Fruit fly (Drosophila melanogaster) whole organism, prepupa: ENCODE results near the gene CG43350.
A peak's percentile ranks its signal among the peaks of the same experiment; 100 is the strongest.

Source experiments
- Blimp-1 ChIP-seq: fragments of 200-800 bp; sonication (Bioruptor generic); optimal IDR thresholded peaks from 3 replicates; lab custom pipeline; 2017; ENCODE audit warnings: missing biosample characterization, missing genetic modification characterization, mild to moderate bottlenecking, moderate library complexity, missing genetic modification reagents
- CG10631 ChIP-seq: fragments of 200-800 bp; sonication (Bioruptor generic); optimal IDR thresholded peaks from 2 replicates; lab custom pipeline; 2016; ENCODE audit warnings: missing biosample characterization, missing genetic modification characterization
- CG10669 ChIP-seq: fragments of 200-800 bp; sonication (Bioruptor generic); optimal IDR thresholded peaks from 3 replicates; lab custom pipeline; 2018; ENCODE audit warnings: missing biosample characterization, mild to moderate bottlenecking, missing genetic modification characterization, moderate library complexity
- CG11294 ChIP-seq: fragments of 200-800 bp; sonication (Bioruptor generic); IDR thresholded peaks from 2 replicates; pipeline ENCODE4 v1.3.6; 2022; ENCODE audit warnings: missing biosample characterization, missing genetic modification characterization
- CG11762 ChIP-seq: fragments of 200-800 bp; sonication (Bioruptor generic); optimal IDR thresholded peaks from 3 replicates; lab custom pipeline; 2016; ENCODE audit warnings: missing biosample characterization, missing genetic modification characterization; ENCODE audit not compliant: insufficient read depth
- CG11902 ChIP-seq: fragments of 200-800 bp; sonication (Bioruptor generic); optimal IDR thresholded peaks from 3 replicates; lab custom pipeline; 2016; ENCODE audit warnings: missing biosample characterization, missing genetic modification characterization
- CG15336 ChIP-seq: fragments of 200-800 bp; sonication (Bioruptor generic); IDR thresholded peaks from 2 replicates; pipeline ENCODE4 v1.3.6; 2022; ENCODE audit warnings: missing biosample characterization, missing genetic modification characterization
- CG1621 ChIP-seq: fragments of 200-800 bp; sonication (Bioruptor generic); optimal IDR thresholded peaks from 3 replicates; lab custom pipeline; 2018; ENCODE audit warnings: missing biosample characterization, mild to moderate bottlenecking, missing genetic modification characterization
- CG3032 ChIP-seq: fragments of 200-800 bp; optimal IDR thresholded peaks from 2 replicates; lab custom pipeline; 2019; ENCODE audit warnings: missing biosample characterization, mild to moderate bottlenecking, missing genetic modification characterization, moderate library complexity
- CG32006 ChIP-seq: fragments of 200-800 bp; sonication (Bioruptor generic); optimal IDR thresholded peaks from 3 replicates; lab custom pipeline; 2017; ENCODE audit warnings: missing biosample characterization, mild to moderate bottlenecking, missing genetic modification characterization
- CG34406 ChIP-seq: fragments of 200-800 bp; sonication (Bioruptor generic); optimal IDR thresholded peaks from 3 replicates; lab custom pipeline; 2016; ENCODE audit warnings: missing biosample characterization, missing genetic modification characterization
- CG3919 ChIP-seq: fragments of 200-800 bp; sonication (Bioruptor generic); optimal IDR thresholded peaks from 3 replicates; lab custom pipeline; 2016; ENCODE audit warnings: missing biosample characterization, missing genetic modification characterization
- CG4318 ChIP-seq: fragments of 200-800 bp; sonication (Bioruptor generic); optimal IDR thresholded peaks from 3 replicates; lab custom pipeline; 2017; ENCODE audit warnings: missing biosample characterization, mild to moderate bottlenecking, missing genetic modification characterization
- CG6276 ChIP-seq: fragments of 200-800 bp; sonication (Bioruptor generic); optimal IDR thresholded peaks from 2 replicates; lab custom pipeline; 2017; ENCODE audit warnings: missing biosample characterization, mild to moderate bottlenecking, missing genetic modification characterization
- CG6792 ChIP-seq: fragments of 200-800 bp; sonication (Bioruptor generic); optimal IDR thresholded peaks from 3 replicates; lab custom pipeline; 2016; ENCODE audit warnings: missing biosample characterization, missing genetic modification characterization
- CG6808 ChIP-seq: fragments of 200-800 bp; sonication (Bioruptor generic); optimal IDR thresholded peaks from 3 replicates; lab custom pipeline; 2017; ENCODE audit warnings: missing biosample characterization, missing genetic modification characterization, mild to moderate bottlenecking, moderate library complexity, missing genetic modification reagents
- CG6854 ChIP-seq: fragments of 200-800 bp; sonication (Bioruptor generic); optimal IDR thresholded peaks from 2 replicates; lab custom pipeline; 2017; ENCODE audit warnings: missing biosample characterization, mild to moderate bottlenecking, missing genetic modification characterization
- CG7368 ChIP-seq: fragments of 200-800 bp; sonication (Bioruptor generic); optimal IDR thresholded peaks from 3 replicates; lab custom pipeline; 2016; ENCODE audit warnings: missing biosample characterization, missing genetic modification characterization
- CG8119 ChIP-seq: fragments of 200-800 bp; sonication (Bioruptor generic); IDR thresholded peaks from 3 replicates; pipeline ENCODE4 v1.3.6; 2022; ENCODE audit warnings: missing biosample characterization, missing genetic modification characterization
- CG8319 ChIP-seq: fragments of 200-800 bp; sonication (Bioruptor generic); optimal IDR thresholded peaks from 3 replicates; lab custom pipeline; 2016; ENCODE audit warnings: missing biosample characterization, missing genetic modification characterization
- CG8632 ChIP-seq: fragments of 200-800 bp; sonication (Bioruptor generic); optimal IDR thresholded peaks from 3 replicates; lab custom pipeline; 2016; ENCODE audit warnings: missing biosample characterization, missing genetic modification characterization
- CG9139 ChIP-seq: fragments of 200-800 bp; sonication (Bioruptor generic); optimal IDR thresholded peaks from 3 replicates; lab custom pipeline; 2017; ENCODE audit warnings: missing biosample characterization, mild to moderate bottlenecking, missing genetic modification characterization
- Eip75B ChIP-seq: fragments of 200-800 bp; sonication (Bioruptor generic); optimal IDR thresholded peaks from 3 replicates; lab custom pipeline; 2016; ENCODE audit warnings: missing biosample characterization, missing genetic modification characterization
- Eip78C ChIP-seq: fragments of 200-800 bp; sonication (Bioruptor generic); peaks from one replicate; lab custom pipeline; 2016; ENCODE audit warnings: missing biosample characterization, missing genetic modification characterization
- Eip93F ChIP-seq: fragments of 200-800 bp; sonication (Bioruptor generic); optimal IDR thresholded peaks from 2 replicates; lab custom pipeline; 2016; ENCODE audit warnings: missing biosample characterization, mild to moderate bottlenecking, missing genetic modification characterization
- Ets96B ChIP-seq: fragments of 200-800 bp; optimal IDR thresholded peaks from 2 replicates; lab custom pipeline; 2019; ENCODE audit warnings: missing biosample characterization, mild to moderate bottlenecking, missing genetic modification characterization, moderate library complexity
- Gug ChIP-seq: fragments of 200-800 bp; sonication (Bioruptor generic); IDR thresholded peaks from 2 replicates; pipeline ENCODE4 v1.3.6; 2022; ENCODE audit warnings: missing biosample characterization, missing genetic modification characterization
- Hr38 ChIP-seq: sonication (Bioruptor generic); optimal IDR thresholded peaks from 2 replicates; lab custom pipeline; 2016; ENCODE audit warnings: missing biosample characterization, missing genetic modification characterization
- Hr4 ChIP-seq: fragments of 200-800 bp; sonication (Bioruptor generic); optimal IDR thresholded peaks from 3 replicates; lab custom pipeline; 2016; ENCODE audit warnings: missing biosample characterization, missing genetic modification characterization
- Lpt ChIP-seq: fragments of 200-800 bp; sonication (Bioruptor generic); optimal IDR thresholded peaks from 3 replicates; lab custom pipeline; 2016; ENCODE audit warnings: missing biosample characterization, missing genetic modification characterization
- Met ChIP-seq: fragments of 200-800 bp; sonication (Bioruptor generic); optimal IDR thresholded peaks from 3 replicates; lab custom pipeline; 2016; ENCODE audit warnings: missing biosample characterization, missing genetic modification characterization
- Smox ChIP-seq: fragments of 200-800 bp; sonication (Bioruptor generic); optimal IDR thresholded peaks from 3 replicates; lab custom pipeline; 2016; ENCODE audit warnings: missing biosample characterization, missing genetic modification characterization
- Sox102F ChIP-seq: fragments of 200-800 bp; sonication (Bioruptor generic); optimal IDR thresholded peaks from 2 replicates; lab custom pipeline; 2016; ENCODE audit warnings: missing biosample characterization, mild to moderate bottlenecking, missing genetic modification characterization
- Sox14 ChIP-seq: fragments of 200-800 bp; sonication (Bioruptor generic); optimal IDR thresholded peaks from 3 replicates; lab custom pipeline; 2016; ENCODE audit warnings: missing biosample characterization, missing genetic modification characterization
- Sox15 ChIP-seq: fragments of 200-800 bp; sonication (Bioruptor generic); optimal IDR thresholded peaks from 3 replicates; lab custom pipeline; 2016; ENCODE audit warnings: missing biosample characterization, missing genetic modification characterization
- achi ChIP-seq: fragments of 200-800 bp; sonication (Bioruptor generic); optimal IDR thresholded peaks from 3 replicates; lab custom pipeline; 2016; ENCODE audit warnings: missing biosample characterization, missing genetic modification characterization
- acj6 ChIP-seq: fragments of 200-800 bp; sonication (Bioruptor generic); optimal IDR thresholded peaks from 3 replicates; lab custom pipeline; 2016; ENCODE audit warnings: missing biosample characterization, missing genetic modification characterization
- cyc ChIP-seq: fragments of 200-800 bp; sonication (Bioruptor generic); optimal IDR thresholded peaks from 3 replicates; lab custom pipeline; 2016; ENCODE audit warnings: missing biosample characterization, missing genetic modification characterization
- dac ChIP-seq: fragments of 200-800 bp; sonication (Bioruptor generic); optimal IDR thresholded peaks from 2 replicates; lab custom pipeline; 2017; ENCODE audit warnings: missing biosample characterization, mild to moderate bottlenecking, missing genetic modification characterization
- dsx ChIP-seq: fragments of 200-800 bp; optimal IDR thresholded peaks from 3 replicates; lab custom pipeline; 2019; ENCODE audit warnings: missing biosample characterization, mild to moderate bottlenecking, missing genetic modification characterization, moderate library complexity; ENCODE audit not compliant: poor library complexity, severe bottlenecking
- eg ChIP-seq: fragments of 200-800 bp; sonication (Bioruptor generic); IDR thresholded peaks from 3 replicates; pipeline ENCODE4 v1.3.6; 2022; ENCODE audit warnings: missing biosample characterization, missing genetic modification characterization
- esn ChIP-seq: fragments of 200-800 bp; sonication (Bioruptor generic); optimal IDR thresholded peaks from 2 replicates; lab custom pipeline; 2016; ENCODE audit warnings: missing biosample characterization, mild to moderate bottlenecking, missing genetic modification characterization, moderate library complexity
- fd59A ChIP-seq: fragments of 200-800 bp; sonication (Bioruptor generic); optimal IDR thresholded peaks from 2 replicates; lab custom pipeline; 2017; ENCODE audit warnings: missing biosample characterization, mild to moderate bottlenecking, missing genetic modification characterization, missing genetic modification reagents
- fkh ChIP-seq: fragments of 200-800 bp; sonication (Bioruptor generic); optimal IDR thresholded peaks from 3 replicates; lab custom pipeline; 2017; ENCODE audit warnings: missing biosample characterization, mild to moderate bottlenecking, missing genetic modification characterization, moderate library complexity
- net ChIP-seq: fragments of 200-800 bp; sonication (Bioruptor generic); optimal IDR thresholded peaks from 3 replicates; lab custom pipeline; 2016; ENCODE audit warnings: missing biosample characterization, missing genetic modification characterization
- pdm3 ChIP-seq: fragments of 200-800 bp; sonication (Bioruptor generic); optimal IDR thresholded peaks from 3 replicates; lab custom pipeline; 2016; ENCODE audit warnings: missing biosample characterization, missing genetic modification characterization
- salr ChIP-seq, 2 experiments: fragments of 200-800 bp; sonication (Bioruptor generic); optimal IDR thresholded peaks; 3 replicates each; lab custom pipeline; 2016 to 2018; ENCODE audit warnings: missing biosample characterization in 2 of 2, missing genetic modification characterization in 2 of 2, mild to moderate bottlenecking in 1 of 2
- spab ChIP-seq: fragments of 200-800 bp; sonication (Bioruptor generic); optimal IDR thresholded peaks from 2 replicates; lab custom pipeline; 2017; ENCODE audit warnings: missing biosample characterization, mild to moderate bottlenecking, missing genetic modification characterization, missing genetic modification reagents
- ss ChIP-seq, 2 experiments: fragments of 200-800 bp; sonication (Bioruptor generic); optimal IDR thresholded peaks; 2 replicates in 1 of 2; 3 replicates in 1 of 2; lab custom pipeline; 2017 to 2018; ENCODE audit warnings: mild to moderate bottlenecking in 2 of 2, missing biosample characterization in 2 of 2, missing genetic modification characterization in 2 of 2, moderate library complexity in 1 of 2
- svp ChIP-seq: fragments of 200-800 bp; sonication (Bioruptor generic); peaks from one replicate; lab custom pipeline; 2016; ENCODE audit warnings: missing biosample characterization, missing genetic modification characterization
- topi ChIP-seq: fragments of 200-800 bp; sonication (Bioruptor generic); optimal IDR thresholded peaks from 3 replicates; lab custom pipeline; 2016; ENCODE audit warnings: missing biosample characterization, missing genetic modification characterization
- vri ChIP-seq: fragments of 200-800 bp; sonication (Bioruptor generic); optimal IDR thresholded peaks from 3 replicates; lab custom pipeline; 2016; ENCODE audit warnings: missing biosample characterization, mild to moderate bottlenecking, missing genetic modification characterization

Gene CG43350

dm6 chr2L:9387240-9387672 lies 37.9 kb downstream of the CG43350 start, which contains the start of gene Aldh:
Aldh (plus strand) TSS chr2L:9387389.
- TF ChIP-seq Lpt (GFP tag; lab: Kevin White, UChicago) = no peak
- TF ChIP-seq cyc (GFP tag; lab: Kevin White, UChicago) = no peak
- no peak for TF ChIP-seq Sox15 (GFP tag; lab: Kevin White, UChicago)
- TF ChIP-seq esn (GFP tag; lab: Kevin White, UChicago) = no peak
- peak; percentile 50 for TF ChIP-seq spab (GFP tag; lab: Kevin White, UChicago)
- peak; percentile 43 for TF ChIP-seq CG11762
- TF ChIP-seq Ets96B (tag; lab: Kevin White, UChicago) = peak; percentile 75
- TF ChIP-seq fkh (GFP tag; lab: Kevin White, UChicago) = no peak
- no peak for TF ChIP-seq dac (GFP tag; lab: Kevin White, UChicago)
- TF ChIP-seq CG3919 (GFP tag; lab: Kevin White, UChicago) = peak; percentile 35
- no peak for TF ChIP-seq Smox (GFP tag; lab: Kevin White, UChicago)
- peak; percentile 33 for TF ChIP-seq net
- peak; percentile 69 for TF ChIP-seq acj6 (GFP tag; lab: Kevin White, UChicago)
- peak; percentile 53 for TF ChIP-seq Gug
- TF ChIP-seq Met = no peak
- TF ChIP-seq CG6808 (GFP tag; lab: Kevin White, UChicago) = peak; percentile 53
- TF ChIP-seq CG9139 = peak; percentile 60
- TF ChIP-seq topi (GFP tag; lab: Kevin White, UChicago) = no peak
- no peak for TF ChIP-seq Eip93F (GFP tag; lab: Kevin White, UChicago)
- no peak for TF ChIP-seq CG6792 (GFP tag; lab: Kevin White, UChicago)
- no peak for TF ChIP-seq CG8319 (GFP tag; lab: Kevin White, UChicago)
- TF ChIP-seq CG8632 = peak; percentile 60
- TF ChIP-seq CG11294 (GFP tag; lab: Robert Waterston, UW) = peak; percentile 64
- TF ChIP-seq Blimp-1 = no peak
- peak; percentile 52 for TF ChIP-seq CG4318 (GFP tag; lab: Kevin White, UChicago)
- TF ChIP-seq svp (GFP tag; lab: Kevin White, UChicago) = peak; percentile 54
- peak; percentile 65; the same call in 2 of the 3 replicates for TF ChIP-seq eg (GFP tag; lab: Robert Waterston, UW)
- peak; percentile 57; the same call in 1 of the 3 replicates for TF ChIP-seq CG8119 (GFP tag; lab: Robert Waterston, UW)
- peak in 1 of 2 experiments; percentile 64 for TF ChIP-seq ss (GFP tag; optimal IDR thresholded peaks at IDR 0.05; lab: Kevin White, UChicago)
- TF ChIP-seq CG15336 (GFP tag; lab: Robert Waterston, UW) = peak; percentile 65
- TF ChIP-seq CG3032 (tag; lab: Kevin White, UChicago) = peak; percentile 73
- TF ChIP-seq Sox102F (GFP tag; lab: Kevin White, UChicago) = no peak
- no peak for TF ChIP-seq Hr38 (GFP tag; lab: Kevin White, UChicago)
- peak; percentile 60 for TF ChIP-seq CG10669 (GFP tag; lab: Kevin White, UChicago)
- TF ChIP-seq CG32006 (GFP tag; lab: Kevin White, UChicago) = peak; percentile 79
- TF ChIP-seq vri (GFP tag; lab: Kevin White, UChicago) = no peak
- TF ChIP-seq CG34406 = peak; percentile 43
- no peak for TF ChIP-seq Eip75B (GFP tag; lab: Kevin White, UChicago)
- peak in 1 of 2 experiments; percentile 32 for TF ChIP-seq salr (GFP tag; optimal IDR thresholded peaks at IDR 0.05; lab: Kevin White, UChicago)
- no peak for TF ChIP-seq Hr4 (GFP tag; lab: Kevin White, UChicago)
- TF ChIP-seq CG11902 (GFP tag; lab: Kevin White, UChicago) = no peak
- peak; percentile 82 for TF ChIP-seq Eip78C (GFP tag; lab: Kevin White, UChicago)
- no peak for TF ChIP-seq CG6854 (GFP tag; lab: Kevin White, UChicago)
- TF ChIP-seq fd59A (GFP tag; lab: Kevin White, UChicago) = peak; percentile 41
- peak; percentile 63 for TF ChIP-seq pdm3 (GFP tag; lab: Kevin White, UChicago)
- peak; percentile 49 for TF ChIP-seq achi (GFP tag; lab: Kevin White, UChicago)
- peak; percentile 66 for TF ChIP-seq CG10631 (GFP tag; lab: Kevin White, UChicago)
- peak; percentile 62 for TF ChIP-seq dsx (GFP tag; lab: Kevin White, UChicago)
- TF ChIP-seq Sox14 (GFP tag; lab: Kevin White, UChicago) = no peak
- peak; percentile 22 for TF ChIP-seq CG1621 (tag; lab: Kevin White, UChicago)
- TF ChIP-seq CG6276 = peak; percentile 60
- peak; percentile 16 for TF ChIP-seq CG7368 (GFP tag; lab: Kevin White, UChicago)
